Worm (Caenorhabditis elegans): ENCODE data around the gene Y48E1B.17.

DNA sequence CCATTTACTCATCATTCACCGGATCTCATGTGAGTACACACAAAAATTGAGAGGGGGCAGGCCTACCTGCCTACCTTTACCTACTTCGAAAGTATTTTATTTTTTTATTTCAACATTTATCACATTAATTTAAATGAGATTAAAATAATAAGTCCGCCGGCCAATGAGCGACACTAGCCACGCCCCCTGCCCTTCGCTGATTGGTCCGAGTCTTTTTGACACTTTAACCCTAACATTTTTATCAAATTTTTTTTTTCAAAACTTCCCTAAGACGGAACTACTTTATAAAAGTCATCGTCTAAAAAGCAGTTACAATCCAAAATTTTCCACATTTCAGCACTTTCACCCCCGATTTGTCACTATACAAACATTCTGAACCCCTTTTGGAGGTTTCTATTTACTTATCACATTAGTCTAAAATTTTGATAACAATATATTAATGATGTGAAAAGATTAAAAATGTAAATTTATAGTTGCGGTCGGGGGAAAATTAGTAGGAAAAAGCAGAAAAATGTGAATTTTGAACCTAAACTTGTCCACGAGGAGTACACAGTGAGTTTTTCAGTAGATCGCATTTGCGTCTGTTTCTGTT is 34.8 kb downstream of the Y48E1B.17 start:
- TF ChIP-seq tab-1 (GFP tag; IDR thresholded peaks at IDR 0.05) (no peak), T22C8.4 (GFP tag; IDR thresholded peaks at IDR 0.05) (no peak), klf-2 (GFP tag; conservative IDR thresholded peaks at IDR 0.05) (no peak), cog-1 (tag; optimal IDR thresholded peaks at IDR 0.05) (no peak), ref-1 (GFP tag; conservative IDR thresholded peaks at IDR 0.05) (no peak), flt-1 (GFP tag; IDR thresholded peaks at IDR 0.05) (no peak), ztf-23 (GFP tag; IDR thresholded peaks at IDR 0.05) (no peak)
